Fruit fly (Drosophila melanogaster): Measurements from ENCODE around the gene Pos.

Gene Pos

DNA sequence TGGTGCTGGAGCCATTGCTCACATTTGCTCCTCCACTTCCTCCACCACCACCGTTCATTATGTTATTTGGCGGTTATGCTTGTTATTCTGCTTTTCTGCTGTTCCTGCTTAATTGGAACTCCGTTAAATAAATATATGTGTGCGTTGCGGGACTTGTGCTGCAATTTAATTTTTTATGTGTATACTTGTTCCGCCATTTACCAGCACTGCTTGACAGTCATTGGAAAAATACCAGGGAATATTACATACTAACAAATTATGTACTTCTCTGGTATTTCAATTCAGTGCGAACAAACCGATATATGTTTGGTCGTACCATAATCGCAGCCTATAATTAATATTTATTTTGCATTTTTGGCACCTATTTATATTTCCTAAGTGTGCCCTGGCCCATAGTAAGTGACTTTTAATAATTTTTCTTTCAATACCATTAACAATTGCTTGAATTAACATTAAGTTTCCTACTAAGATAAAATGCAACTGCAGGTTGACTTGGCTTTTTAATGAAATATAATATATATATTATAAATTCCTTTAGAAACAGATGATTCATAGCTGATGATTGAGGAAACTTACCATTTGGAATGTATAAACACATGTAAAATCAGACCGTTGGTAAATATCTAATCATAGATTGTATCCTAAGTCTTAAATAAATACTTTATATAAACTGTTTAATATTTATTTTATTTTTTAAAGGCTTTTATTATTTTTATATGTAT is 13.8 kb downstream of the Pos start, which contains the start of the genes krz and mod (continued):
- TF ChIP-seq Dll (GFP tag; IDR thresholded peaks at IDR 0.05; ENCODE audit: partially characterized antibody) (0 out of 4 replicates have a peak, but pooled peaks have one; percentile 13), sisA (GFP tag; IDR thresholded peaks at IDR 0.05) (no peak), cato (GFP tag; optimal IDR thresholded peaks at IDR 0.05; ENCODE audit: borderline replicate concordance) (peak; percentile 12), tup (GFP tag; optimal IDR thresholded peaks at IDR 0.05) (no peak), pnt (GFP tag; optimal IDR thresholded peaks at IDR 0.05) (no peak), NC2α (GFP tag; optimal IDR thresholded peaks at IDR 0.05) (peak; percentile 16), CG8388 (GFP tag; optimal IDR thresholded peaks at IDR 0.05) (peak; percentile 5), Ptx1 (GFP tag; IDR thresholded peaks at IDR 0.05) (0 out of 2 replicates have a peak, but pooled peaks have one; percentile 30), CG31365 (tag; optimal IDR thresholded peaks at IDR 0.05) (no peak), pzg (GFP tag; optimal IDR thresholded peaks at IDR 0.05) (peak; percentile 56), GATAe (GFP tag; conservative IDR thresholded peaks at IDR 0.05) (no peak), bsh (GFP tag; optimal IDR thresholded peaks at IDR 0.05) (no peak), nom (GFP tag; optimal IDR thresholded peaks at IDR 0.05) (peak; percentile 8), CG9876 (GFP tag; optimal IDR thresholded peaks at IDR 0.05) (no peak), Gug (GFP tag; IDR thresholded peaks at IDR 0.05) (peak; percentile 24; the same call in 1 of the 4 replicates), CG2202 (tag; optimal IDR thresholded peaks at IDR 0.05) (no peak), Fer1 (GFP tag; optimal IDR thresholded peaks at IDR 0.05) (peak; percentile 7), dm (GFP tag; optimal IDR thresholded peaks at IDR 0.05) (peak; percentile 40), CG12769 (tag; optimal IDR thresholded peaks at IDR 0.05) (peak; percentile 65), Rfx (GFP tag; IDR thresholded peaks at IDR 0.05) (no peak; the same call in 1 of the 2 replicates), grau (tag; optimal IDR thresholded peaks at IDR 0.05) (peak; percentile 37), HLH3B (GFP tag; IDR thresholded peaks at IDR 0.05) (0 out of 2 replicates have a peak, but pooled peaks have one; percentile 7), CG7786 (GFP tag; optimal IDR thresholded peaks at IDR 0.05) (peak; percentile 39), CG4707 (GFP tag; optimal IDR thresholded peaks at IDR 0.05) (peak; percentile 14), sens (GFP tag) (peak; percentile 91), Doc2 (GFP tag; IDR thresholded peaks at IDR 0.05) (no peak), Med (GFP tag) (peak; percentile 93), Sry-δ (GFP tag; optimal IDR thresholded peaks at IDR 0.05) (peak; percentile 2), Usf (GFP tag; optimal IDR thresholded peaks at IDR 0.05) (no peak), lilli (GFP tag; optimal IDR thresholded peaks at IDR 0.05) (peak; percentile 36), trem (tag; optimal IDR thresholded peaks at IDR 0.05) (peak; percentile 28), CG12659 (GFP tag; optimal IDR thresholded peaks at IDR 0.05) (peak; percentile 22), Dbx (GFP tag; IDR thresholded peaks at IDR 0.05) (0 out of 3 replicates have a peak, but pooled peaks have one; percentile 33), CG32767 (GFP tag; IDR thresholded peaks at IDR 0.05) (peak; percentile 91), CG12155 (GFP tag; optimal IDR thresholded peaks at IDR 0.05) (peak; percentile 20), so (GFP tag; IDR thresholded peaks at IDR 0.05) (no peak), psq (GFP tag; optimal IDR thresholded peaks at IDR 0.05) (no peak), CG12744 (GFP tag; optimal IDR thresholded peaks at IDR 0.05) (peak; percentile 29), CG8290 (GFP tag; optimal IDR thresholded peaks at IDR 0.05) (no peak), CG8290 (tag; optimal IDR thresholded peaks at IDR 0.05) (peak in 1 of 2 experiments; percentile 64), CG8765 (GFP tag; IDR thresholded peaks at IDR 0.05) (no peak), CG2875 (GFP tag; optimal IDR thresholded peaks at IDR 0.05) (no peak), CoRest (tag; optimal IDR thresholded peaks at IDR 0.05) (peak; percentile 61), MBD-R2 (GFP tag; IDR thresholded peaks at IDR 0.05) (peak; percentile 71; the same call in 1 of the 2 replicates), CG13424 (tag; optimal IDR thresholded peaks at IDR 0.05) (peak; percentile 3), CG14710 (tag; optimal IDR thresholded peaks at IDR 0.05) (peak; percentile 24), ken (GFP tag; IDR thresholded peaks at IDR 0.05) (no peak), CG2199 (GFP tag; IDR thresholded peaks at IDR 0.05) (0 out of 3 replicates have a peak, but pooled peaks have one; percentile 62), sc (optimal IDR thresholded peaks at IDR 0.05) (no peak), sc (GFP tag; optimal IDR thresholded peaks at IDR 0.05) (peak; percentile 2)
